Worm (Caenorhabditis elegans) whole organism, midembryonic: ENCODE measurements around the gene srh-112.

ENCODE experiments used
- T22C8.4 ChIP-seq: fragments of 200-800 bp; sonication (Bioruptor generic); IDR thresholded peaks from 2 replicates; pipeline ENCODE4 v1.3.6; 2022; ENCODE audit warnings: missing genetic modification characterization, missing compliant biosample characterization
- cog-1 ChIP-seq: sonication (generic microtip); optimal IDR thresholded peaks from 2 replicates; lab custom pipeline; 2016; ENCODE audit warnings: missing genetic modification characterization, missing compliant biosample characterization
- flt-1 ChIP-seq: fragments of 200-800 bp; sonication (Bioruptor generic); IDR thresholded peaks from 2 replicates; pipeline ENCODE4 v1.3.6; 2022; ENCODE audit warnings: missing genetic modification characterization, missing compliant biosample characterization
- klf-2 ChIP-seq: fragments of 200-800 bp; sonication (Bioruptor generic); conservative IDR thresholded peaks from 2 replicates; pipeline ENCODE4 v1.3.6; 2022; ENCODE audit warnings: missing genetic modification reagents, missing genetic modification characterization, missing compliant biosample characterization
- med-1 ChIP-seq: sonication (generic microtip); optimal IDR thresholded peaks from 2 replicates; lab custom pipeline; 2017; ENCODE audit warnings: missing genetic modification characterization, mild to moderate bottlenecking, missing compliant biosample characterization, antibody characterized with exemption, missing genetic modification reagents; ENCODE audit not compliant: insufficient read depth
- ref-1 ChIP-seq: fragments of 200-800 bp; sonication (Bioruptor generic); conservative IDR thresholded peaks from 2 replicates; pipeline ENCODE4 v1.3.6; 2022; ENCODE audit warnings: missing genetic modification reagents, missing genetic modification characterization, missing compliant biosample characterization
- tab-1 ChIP-seq: fragments of 200-800 bp; sonication (Bioruptor generic); IDR thresholded peaks from 2 replicates; pipeline ENCODE4 v1.3.6; 2022; ENCODE audit warnings: missing genetic modification characterization, missing compliant biosample characterization
- ztf-23 ChIP-seq: fragments of 200-800 bp; sonication (Bioruptor generic); IDR thresholded peaks from 2 replicates; pipeline ENCODE4 v1.3.6; 2022; ENCODE audit warnings: missing genetic modification reagents, missing genetic modification characterization, missing compliant biosample characterization
- ztf-29 ChIP-seq: fragments of 200-800 bp; sonication (Bioruptor generic); IDR thresholded peaks from 2 replicates; pipeline ENCODE4 v1.3.6; 2022; ENCODE audit warnings: missing genetic modification reagents, missing genetic modification characterization, missing compliant biosample characterization

srh-112 gene

ce11 chrV:17201847-17202246, 24.2 kb downstream of the srh-112 start, which contains the start of gene Y68A4A.10:
TSS of gene Y68A4A.10 (plus strand) at chrV:17202147.
- TF ChIP-seq T22C8.4 (no peak), klf-2 (GFP tag; lab: Robert Waterston, UW) (no peak), cog-1 (tag; lab: Kevin White, UChicago) (no peak), tab-1 (no peak), med-1 (GFP tag; lab: Kevin White, UChicago) (no peak), ztf-29 (no peak), ref-1 (no peak), flt-1 (GFP tag; lab: Robert Waterston, UW) (no peak), ztf-23 (GFP tag; lab: Robert Waterston, UW) (no peak)

ce11 chrV:17198926-17199325, 27.1 kb downstream of the srh-112 start, which contains the start of gene srz-96:
TSS of gene srz-96 (plus strand) at chrV:17199226.
- no peak for TF ChIP-seq ztf-29
- TF ChIP-seq ref-1: no peak
- no peak for TF ChIP-seq cog-1 (tag; lab: Kevin White, UChicago)
- TF ChIP-seq klf-2 (GFP tag; lab: Robert Waterston, UW): no peak
- TF ChIP-seq flt-1 (GFP tag; lab: Robert Waterston, UW): no peak
- no peak for TF ChIP-seq med-1 (GFP tag; lab: Kevin White, UChicago)
- no peak for TF ChIP-seq tab-1

- TF ChIP-seq ref-1: no peak
- TF ChIP-seq tab-1: no peak
- no peak for TF ChIP-seq ztf-23 (GFP tag; lab: Robert Waterston, UW)
- TF ChIP-seq med-1 (GFP tag; lab: Kevin White, UChicago): no peak
- TF ChIP-seq klf-2 (GFP tag; lab: Robert Waterston, UW): no peak
Observed at ce11 chrV:17192238-17192637, 33.8 kb downstream of the srh-112 start, which contains the start of gene srz-47. TSS of gene srz-47 (minus strand) at chrV:17192338.

ce11 chrV:17190399-17190798, 35.6 kb downstream of the srh-112 start, which contains the start of gene str-199:
TSS of gene str-199 (minus strand) at chrV:17190499.
- no peak for TF ChIP-seq klf-2 (GFP tag; lab: Robert Waterston, UW)

- TF ChIP-seq klf-2 (GFP tag; lab: Robert Waterston, UW): no peak
Observed at ce11 chrV:17182045-17182444, 44.0 kb downstream of the srh-112 start, which contains the start of gene srh-159. TSS of gene srh-159 (plus strand) at chrV:17182345.

ce11 chrV:17178457-17178856, 47.6 kb downstream of the srh-112 start, which contains the start of gene srh-174:
TSS of gene srh-174 (plus strand) at chrV:17178757.
- TF ChIP-seq med-1 (GFP tag; lab: Kevin White, UChicago) (no peak), ref-1 (no peak)

ce11 chrV:17177967-17178366, 48.1 kb downstream of the srh-112 start, which contains the start of gene srsx-1:
TSS of gene srsx-1 (minus strand) at chrV:17178067.
- no peak for TF ChIP-seq ztf-29
- TF ChIP-seq ztf-23 (GFP tag; lab: Robert Waterston, UW): no peak
- no peak for TF ChIP-seq T22C8.4
- TF ChIP-seq flt-1 (GFP tag; lab: Robert Waterston, UW): no peak
